Fruit fly (Drosophila melanogaster): Measurements from ENCODE around the gene yip7.

DNA sequence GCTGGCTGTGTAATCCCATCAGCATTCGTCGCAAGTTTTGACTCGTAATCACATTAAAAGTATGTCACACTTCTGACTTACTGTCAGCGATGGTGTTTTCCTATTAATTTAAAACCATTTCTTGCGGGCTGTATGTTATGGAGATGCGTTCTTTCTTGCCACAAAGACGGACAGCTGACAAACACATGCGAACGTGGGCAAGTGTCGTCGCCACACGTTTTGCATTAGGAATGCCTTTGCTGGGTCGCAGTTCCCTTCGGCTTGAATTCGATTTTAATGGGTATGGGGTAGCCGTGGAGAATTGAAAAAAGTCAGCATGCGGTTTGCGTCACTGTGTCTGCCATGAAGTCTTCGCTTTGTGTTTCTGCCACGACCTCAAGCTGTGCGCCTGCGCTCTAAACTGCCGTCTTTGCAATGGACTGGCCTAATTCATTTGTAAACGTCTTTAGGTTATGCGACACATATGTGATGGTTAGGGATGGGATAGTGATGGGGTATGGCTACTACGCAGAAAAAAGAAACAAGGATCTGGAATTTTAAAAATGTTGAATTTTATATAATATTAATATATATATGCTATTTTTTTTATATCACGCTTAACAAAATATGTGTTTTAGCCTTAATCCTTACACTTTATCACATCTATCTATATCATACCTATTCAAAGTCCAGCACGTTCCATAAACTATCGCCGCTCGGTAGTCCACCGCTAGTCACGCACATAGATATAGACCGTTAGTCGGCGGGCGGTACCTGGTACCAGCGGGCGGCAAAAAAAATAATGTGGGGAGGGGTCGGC is 41.1 kb upstream of the yip7 start:
- no peak for TF ChIP-seq h (optimal IDR thresholded peaks at IDR 0.05)
- no peak for TF ChIP-seq insv (optimal IDR thresholded peaks at IDR 0.05)
- TF ChIP-seq ttk (optimal IDR thresholded peaks at IDR 0.05), result no peak
- no peak for TF ChIP-seq psq (optimal IDR thresholded peaks at IDR 0.05)
- no peak for TF ChIP-seq Sin3A (optimal IDR thresholded peaks at IDR 0.05)
- TF ChIP-seq Myc (optimal IDR thresholded peaks at IDR 0.05), result no peak

Measured in Kc167 (cell line).